Fruit fly (Drosophila melanogaster) whole organism, embryonic: Measurements from ENCODE around the gene CG18563.

Experiments used
- Atf6 ChIP-seq: fragments of 200-800 bp; sonication (Bioruptor generic); IDR thresholded peaks from 2 replicates; pipeline ENCODE4 v1.3.6; 2022; ENCODE audit warnings: missing biosample characterization, missing genetic modification characterization
- Awh ChIP-seq: fragments of 200-800 bp; sonication (Bioruptor generic); IDR thresholded peaks from 2 replicates; pipeline ENCODE4, ENCODE4 v1.3.6; 2022; ENCODE audit warnings: missing biosample characterization, missing genetic modification characterization
- Bteb2 ChIP-seq: fragments of 200-800 bp; sonication (Bioruptor generic); optimal IDR thresholded peaks from 2 replicates; lab custom pipeline; 2016; ENCODE audit warnings: missing biosample characterization, missing genetic modification characterization
- CG10654 ChIP-seq: fragments of 200-800 bp; sonication (Bioruptor generic); optimal IDR thresholded peaks from 2 replicates; lab custom pipeline; 2016; ENCODE audit warnings: missing biosample characterization, missing genetic modification characterization
- CG11398 ChIP-seq: fragments of 200-800 bp; sonication (Bioruptor generic); optimal IDR thresholded peaks from 2 replicates; lab custom pipeline; 2016; ENCODE audit warnings: missing biosample characterization, missing genetic modification characterization
- CG12219 ChIP-seq: fragments of 200-800 bp; sonication (Bioruptor generic); optimal IDR thresholded peaks from 3 replicates; lab custom pipeline; 2018; ENCODE audit warnings: missing biosample characterization, mild to moderate bottlenecking, missing genetic modification characterization
- CG15601 ChIP-seq: fragments of 200-800 bp; sonication (Bioruptor generic); optimal IDR thresholded peaks from 3 replicates; lab custom pipeline; 2019; ENCODE audit warnings: missing biosample characterization, mild to moderate bottlenecking, missing genetic modification characterization, moderate library complexity
- CG18011 ChIP-seq: fragments of 200-800 bp; sonication (Bioruptor generic); optimal IDR thresholded peaks from 2 replicates; lab custom pipeline; 2017; ENCODE audit warnings: missing biosample characterization, missing genetic modification characterization, mild to moderate bottlenecking, moderate library complexity, missing genotype
- CG18476 ChIP-seq: fragments of 200-800 bp; sonication (Bioruptor generic); optimal IDR thresholded peaks from 2 replicates; lab custom pipeline; 2016; ENCODE audit warnings: missing biosample characterization, mild to moderate bottlenecking, missing genetic modification characterization
- CG2202 ChIP-seq: fragments of 200-800 bp; sonication (Bioruptor generic); optimal IDR thresholded peaks from 2 replicates; lab custom pipeline; 2018; ENCODE audit warnings: missing biosample characterization, mild to moderate bottlenecking, missing genetic modification characterization
- CG2678 ChIP-seq: fragments of 200-800 bp; sonication (Bioruptor generic); optimal IDR thresholded peaks from 3 replicates; lab custom pipeline; 2019; ENCODE audit warnings: missing biosample characterization, mild to moderate bottlenecking, missing genetic modification characterization, moderate library complexity
- CG32767 ChIP-seq: fragments of 200-800 bp; sonication (Bioruptor generic); IDR thresholded peaks from 2 replicates; pipeline ENCODE4 v1.3.6; 2022; ENCODE audit warnings: missing biosample characterization, missing genetic modification characterization
- CG6689 ChIP-seq: fragments of 200-800 bp; sonication (Bioruptor generic); IDR thresholded peaks from 2 replicates; pipeline ENCODE4 v1.3.6; 2022; ENCODE audit warnings: missing biosample characterization, missing genetic modification characterization
- CG6791 ChIP-seq: fragments of 200-800 bp; sonication (Bioruptor generic); IDR thresholded peaks from 3 replicates; pipeline ENCODE4 v1.3.6; 2022; ENCODE audit warnings: missing biosample characterization, missing genetic modification characterization; ENCODE audit not compliant: partially characterized antibody
- CG7963 ChIP-seq: fragments of 200-800 bp; sonication (Bioruptor generic); IDR thresholded peaks from 3 replicates; pipeline ENCODE4 v1.3.6; 2022; ENCODE audit warnings: missing biosample characterization, missing genetic modification characterization; ENCODE audit not compliant: partially characterized antibody
- CG8944 ChIP-seq: fragments of 200-800 bp; sonication (Bioruptor generic); optimal IDR thresholded peaks from 3 replicates; lab custom pipeline; 2016; ENCODE audit warnings: missing biosample characterization, missing genetic modification characterization
- Dad ChIP-seq: fragments of 200-800 bp; sonication (Bioruptor generic); optimal IDR thresholded peaks from 3 replicates; lab custom pipeline; 2016; ENCODE audit warnings: missing biosample characterization, missing genetic modification characterization
- Hr51 ChIP-seq, 2 experiments: fragments of 200-800 bp; sonication (Bioruptor generic); optimal IDR thresholded peaks; 2 replicates in 1 of 2; 3 replicates in 1 of 2; lab custom pipeline; 2016 to 2018; ENCODE audit warnings: missing biosample characterization in 2 of 2, missing genetic modification characterization in 2 of 2, mild to moderate bottlenecking in 1 of 2, moderate library complexity in 1 of 2
- Hsf ChIP-seq: fragments of 200-800 bp; sonication (Bioruptor generic); optimal IDR thresholded peaks from 3 replicates; lab custom pipeline; 2016; ENCODE audit warnings: missing biosample characterization, missing genetic modification characterization
- Lpt ChIP-seq: fragments of >200 bp; optimal IDR thresholded peaks from 2 replicates; lab custom pipeline; 2018; ENCODE audit warnings: missing biosample characterization, missing genetic modification characterization
- Meics ChIP-seq: fragments of 200-800 bp; sonication (Bioruptor generic); optimal IDR thresholded peaks from 2 replicates; lab custom pipeline; 2017; ENCODE audit warnings: missing biosample characterization, mild to moderate bottlenecking, missing genetic modification characterization
- Myb ChIP-seq: fragments of 200-800 bp; sonication (Bioruptor generic); optimal IDR thresholded peaks from 2 replicates; lab custom pipeline; 2016; ENCODE audit warnings: missing biosample characterization, missing genetic modification characterization
- NfI ChIP-seq: fragments of 200-800 bp; sonication (Bioruptor generic); optimal IDR thresholded peaks from 3 replicates; lab custom pipeline; 2018; ENCODE audit warnings: missing biosample characterization, mild to moderate bottlenecking, missing genetic modification characterization, moderate library complexity
- Oaz ChIP-seq: fragments of 200-800 bp; sonication (Bioruptor generic); IDR thresholded peaks from 2 replicates; pipeline ENCODE4 v1.3.6; 2022; ENCODE audit warnings: missing biosample characterization, missing genetic modification characterization
- Sin3A ChIP-seq: fragments of >200 bp; optimal IDR thresholded peaks from 2 replicates; lab custom pipeline; 2018
- Sry-δ ChIP-seq: fragments of 200-800 bp; sonication (Bioruptor generic); optimal IDR thresholded peaks from 2 replicates; lab custom pipeline; 2016; ENCODE audit warnings: missing biosample characterization, missing genetic modification characterization
- Vsx1 ChIP-seq: fragments of 200-800 bp; sonication (Bioruptor generic); optimal IDR thresholded peaks from 2 replicates; lab custom pipeline; 2017; ENCODE audit warnings: missing biosample characterization, mild to moderate bottlenecking, missing genetic modification characterization, missing genetic modification reagents
- YL-1 ChIP-seq: fragments of 200-800 bp; sonication (Bioruptor generic); optimal IDR thresholded peaks from 3 replicates; lab custom pipeline; 2017; ENCODE audit warnings: missing biosample characterization, mild to moderate bottlenecking, missing genetic modification characterization
- bigmax ChIP-seq: fragments of 200-800 bp; sonication (Bioruptor generic); optimal IDR thresholded peaks from 2 replicates; lab custom pipeline; 2018; ENCODE audit warnings: missing biosample characterization, mild to moderate bottlenecking, missing genetic modification characterization
- cg ChIP-seq: fragments of 200-800 bp; sonication (Bioruptor generic); optimal IDR thresholded peaks from 3 replicates; lab custom pipeline; 2019; ENCODE audit warnings: missing biosample characterization, mild to moderate bottlenecking, missing genetic modification characterization, moderate library complexity
- chinmo ChIP-seq: fragments of 200-800 bp; sonication (Bioruptor generic); IDR thresholded peaks from 4 replicates; pipeline ENCODE4 v1.3.6; 2022; ENCODE audit warnings: missing biosample characterization, missing genetic modification characterization; ENCODE audit not compliant: partially characterized antibody
- croc ChIP-seq: fragments of 200-800 bp; sonication (Bioruptor generic); conservative IDR thresholded peaks from 3 replicates; pipeline ENCODE4 v1.3.6; 2022; ENCODE audit warnings: missing biosample characterization, missing genetic modification characterization
- crol ChIP-seq: fragments of 200-800 bp; sonication (Bioruptor generic); IDR thresholded peaks from 2 replicates; pipeline ENCODE4 v1.3.6; 2022; ENCODE audit warnings: missing biosample characterization, missing genetic modification characterization
- dan ChIP-seq: fragments of 200-800 bp; sonication (Bioruptor generic); IDR thresholded peaks from 2 replicates; pipeline ENCODE4 v1.3.6; 2022; ENCODE audit warnings: missing biosample characterization, missing genetic modification characterization
- disco-r ChIP-seq: fragments of 200-800 bp; sonication (Bioruptor generic); optimal IDR thresholded peaks from 2 replicates; lab custom pipeline; 2016; ENCODE audit warnings: missing biosample characterization, missing genetic modification characterization
- dmrt11E ChIP-seq: fragments of 200-800 bp; sonication (Bioruptor generic); optimal IDR thresholded peaks from 3 replicates; lab custom pipeline; 2018; ENCODE audit warnings: missing biosample characterization, mild to moderate bottlenecking, missing genetic modification characterization, moderate library complexity
- dpn ChIP-seq, 2 experiments: fragments of 200-800 bp; sonication (Bioruptor generic); optimal IDR thresholded peaks; 3 replicates each; lab custom pipeline; 2016; ENCODE audit warnings: missing biosample characterization in 2 of 2, missing genetic modification characterization in 2 of 2
- ftz-f1 ChIP-seq: fragments of 200-800 bp; sonication (Bioruptor generic); optimal IDR thresholded peaks from 2 replicates; lab custom pipeline; 2016; ENCODE audit warnings: missing biosample characterization, missing genetic modification characterization
- h ChIP-seq: fragments of >200 bp; optimal IDR thresholded peaks from 2 replicates; lab custom pipeline; 2017
- jumu ChIP-seq: fragments of 200-800 bp; sonication (Bioruptor generic); optimal IDR thresholded peaks from 3 replicates; lab custom pipeline; 2016; ENCODE audit warnings: missing biosample characterization, missing genetic modification characterization
- kah ChIP-seq: fragments of 200-800 bp; sonication (Bioruptor generic); optimal IDR thresholded peaks from 2 replicates; lab custom pipeline; 2018; ENCODE audit warnings: missing biosample characterization, mild to moderate bottlenecking, missing genetic modification characterization
- lbe ChIP-seq: fragments of 200-800 bp; sonication (Bioruptor generic); optimal IDR thresholded peaks from 2 replicates; lab custom pipeline; 2016; ENCODE audit warnings: missing biosample characterization, mild to moderate bottlenecking, missing genetic modification characterization
- nerfin-1 ChIP-seq: fragments of 200-800 bp; sonication (Bioruptor generic); optimal IDR thresholded peaks from 3 replicates; lab custom pipeline; 2019; ENCODE audit warnings: missing biosample characterization, mild to moderate bottlenecking, missing genetic modification characterization, moderate library complexity
- pfk ChIP-seq: fragments of 200-800 bp; sonication (Bioruptor generic); optimal IDR thresholded peaks from 2 replicates; lab custom pipeline; 2018; ENCODE audit warnings: missing biosample characterization, mild to moderate bottlenecking, missing genetic modification characterization, moderate library complexity
- phol ChIP-seq: fragments of 200-800 bp; sonication (Bioruptor generic); optimal IDR thresholded peaks from 3 replicates; lab custom pipeline; 2018; ENCODE audit warnings: missing biosample characterization, mild to moderate bottlenecking, missing genetic modification characterization, moderate library complexity
- sd ChIP-seq: fragments of 200-800 bp; sonication (Bioruptor generic); optimal IDR thresholded peaks from 3 replicates; lab custom pipeline; 2018; ENCODE audit warnings: missing biosample characterization, mild to moderate bottlenecking, missing genetic modification characterization, moderate library complexity
- slou ChIP-seq: fragments of 200-800 bp; sonication (Bioruptor generic); optimal IDR thresholded peaks from 3 replicates; lab custom pipeline; 2016; ENCODE audit warnings: missing biosample characterization, missing genetic modification characterization
- unpg ChIP-seq: fragments of 200-800 bp; sonication (Bioruptor generic); optimal IDR thresholded peaks from 3 replicates; lab custom pipeline; 2018; ENCODE audit warnings: missing biosample characterization, mild to moderate bottlenecking, missing genetic modification characterization, moderate library complexity
- vvl ChIP-seq: fragments of 200-800 bp; sonication (Bioruptor generic); IDR thresholded peaks from 2 replicates; pipeline ENCODE4 v1.3.6; 2022; ENCODE audit warnings: missing biosample characterization, missing genetic modification characterization
- zen ChIP-seq: fragments of 200-800 bp; sonication (Bioruptor generic); optimal IDR thresholded peaks from 3 replicates; lab custom pipeline; 2018; ENCODE audit warnings: missing biosample characterization, mild to moderate bottlenecking, missing genetic modification characterization, moderate library complexity
- zen2 ChIP-seq: fragments of 200-800 bp; sonication (Bioruptor generic); IDR thresholded peaks from 3 replicates; pipeline ENCODE4 v1.3.6; 2022; ENCODE audit warnings: missing biosample characterization, missing genetic modification characterization; ENCODE audit not compliant: partially characterized antibody

CG18563 gene

DNA sequence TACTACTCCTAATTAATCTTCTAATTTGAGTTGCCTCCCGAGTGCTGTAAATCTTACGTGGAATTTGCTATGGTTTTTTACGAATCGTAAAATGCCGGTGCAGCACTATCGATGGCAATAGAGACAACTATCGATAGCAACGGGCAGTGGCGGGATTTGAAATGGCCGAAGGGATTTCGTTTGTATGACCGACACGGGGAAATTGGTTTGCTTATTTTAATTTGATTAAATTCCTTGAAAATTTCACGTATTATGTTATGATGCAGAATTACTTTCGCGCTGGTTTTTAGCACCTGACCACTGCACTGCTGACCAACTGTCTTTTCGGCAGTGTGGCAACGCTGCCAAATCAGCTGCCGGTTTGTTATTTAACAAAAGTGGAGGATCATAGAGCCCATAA, 26.3 kb upstream of the CG18563 start, which contains the start of the genes GCS2beta and CG5131 (continued):
- TF ChIP-seq CG11398 (GFP tag; lab: Kevin White, UChicago) (peak; percentile 92), unpg (peak; percentile 92), CG6689 (GFP tag; lab: Robert Waterston, UW) (peak; percentile 92), bigmax (peak; percentile 31), Dad (GFP tag; lab: Kevin White, UChicago) (peak; percentile 94), dpn (GFP tag; optimal IDR thresholded peaks at IDR 0.05; lab: Kevin White, UChicago) (peak; percentile 97), CG32767 (GFP tag; lab: Robert Waterston, UW) (peak; percentile 85), CG7963 (GFP tag; lab: Robert Waterston, UW) (peak; percentile 55; the same call in 2 of the 3 replicates), phol (tag; lab: Kevin White, UChicago) (peak; percentile 95), crol (peak; percentile 41; the same call in 1 of the 2 replicates), CG6791 (peak; percentile 74), kah (peak; percentile 54), Myb (GFP tag; lab: Kevin White, UChicago) (peak; percentile 90), vvl (GFP tag; lab: Robert Waterston, UW) (peak; percentile 95), dmrt11E (tag; lab: Kevin White, UChicago) (peak; percentile 81), NfI (GFP tag; lab: Kevin White, UChicago) (peak; percentile 95), CG18011 (GFP tag; lab: Kevin White, UChicago) (peak; percentile 88), jumu (GFP tag; lab: Kevin White, UChicago) (peak; percentile 98), Hsf (GFP tag; lab: Kevin White, UChicago) (peak; percentile 96), disco-r (GFP tag; lab: Kevin White, UChicago) (peak; percentile 88), pfk (GFP tag; lab: Kevin White, UChicago) (no peak), CG12219 (GFP tag; lab: Kevin White, UChicago) (peak; percentile 81), nerfin-1 (tag; lab: Kevin White, UChicago) (peak; percentile 95), sd (tag; lab: Kevin White, UChicago) (peak; percentile 92), CG2678 (tag; lab: Kevin White, UChicago) (peak; percentile 88), YL-1 (GFP tag; lab: Kevin White, UChicago) (peak; percentile 88), CG10654 (GFP tag; lab: Kevin White, UChicago) (peak; percentile 93), h (lab: Kevin White, UChicago) (no peak), Vsx1 (GFP tag; lab: Kevin White, UChicago) (peak; percentile 33), Sin3A (lab: Kevin White, UChicago) (peak; percentile 98), Atf6 (GFP tag; lab: Robert Waterston, UW) (peak; percentile 93), Oaz (GFP tag; lab: Robert Waterston, UW) (peak; percentile 88), CG15601 (tag; lab: Kevin White, UChicago) (peak; percentile 71), Lpt (GFP tag; lab: Kevin White, UChicago) (no peak), CG8944 (GFP tag; lab: Kevin White, UChicago) (peak; percentile 97), Bteb2 (peak; percentile 95), cg (GFP tag; lab: Kevin White, UChicago) (no peak), croc (GFP tag; lab: Robert Waterston, UW) (peak; percentile 82), Awh (GFP tag; lab: Robert Waterston, UW) (peak; percentile 87), slou (peak; percentile 96), lbe (GFP tag; lab: Kevin White, UChicago) (no peak), zen (tag; lab: Kevin White, UChicago) (peak; percentile 86), chinmo (GFP tag; lab: Robert Waterston, UW) (peak; percentile 82; the same call in 2 of the 4 replicates), Hr51 (GFP tag; optimal IDR thresholded peaks at IDR 0.05; lab: Kevin White, UChicago) (peak; percentile 90 to 95), CG2202 (tag; lab: Kevin White, UChicago) (peak; percentile 64), Meics (peak; percentile 91), ftz-f1 (GFP tag; lab: Kevin White, UChicago) (peak; percentile 58), Sry-δ (GFP tag; lab: Kevin White, UChicago) (peak; percentile 96), CG18476 (peak; percentile 89), zen2 (GFP tag; lab: Robert Waterston, UW) (peak; percentile 74; the same call in 2 of the 3 replicates), dan (GFP tag; lab: Robert Waterston, UW) (0 out of 2 replicates have a peak, but pooled peaks have one; percentile 54)
